Worm (Caenorhabditis elegans): Measurements from ENCODE around the gene ZK370.4.

ce11 chrIII:8738289-8738688, 7.1 kb upstream of the ZK370.4 start:
- TF ChIP-seq ceh-82 (tag; optimal IDR thresholded peaks at IDR 0.05) (no peak), fos-1 (tag; optimal IDR thresholded peaks at IDR 0.05) (no peak), efl-3 (GFP tag; optimal IDR thresholded peaks at IDR 0.05) (no peak)

All from whole organism, L1 larva.